Worm (Caenorhabditis elegans) whole organism, L4/young adult: ENCODE results near the gene malt-1.

ENCODE experiments used
- dao-5 ChIP-seq: sonication (generic microtip); optimal IDR thresholded peaks from 2 replicates; lab custom pipeline; 2016; ENCODE audit warnings: missing genotype, missing genetic modification characterization, moderate library complexity, missing compliant biosample characterization
- him-1 ChIP-seq: sonication (generic microtip); optimal IDR thresholded peaks from 2 replicates; lab custom pipeline; 2016; ENCODE audit warnings: missing genotype, missing genetic modification reagents, missing genetic modification characterization, missing compliant biosample characterization

- TF ChIP-seq dao-5 (tag; lab: Kevin White, UChicago), result no peak
- no peak for TF ChIP-seq him-1 (tag; lab: Kevin White, UChicago)
Observed at ce11 chrII:6939873-6940272, 11.2 kb downstream of the malt-1 start.
